Fruit fly (Drosophila melanogaster) whole organism, pupa: ENCODE data around the gene Notum.

Source experiments
- CG13204 ChIP-seq: fragments of 200-800 bp; sonication (Bioruptor generic); optimal IDR thresholded peaks from 2 replicates; lab custom pipeline; 2018; ENCODE audit warnings: missing biosample characterization, mild to moderate bottlenecking, missing genetic modification characterization, moderate library complexity
- CG14655 ChIP-seq: fragments of 200-800 bp; sonication (Bioruptor generic); optimal IDR thresholded peaks from 3 replicates; lab custom pipeline; 2017; ENCODE audit warnings: mild to moderate bottlenecking, missing biosample characterization, missing genetic modification reagents, missing genetic modification characterization
- CG15710 ChIP-seq: fragments of 200-800 bp; sonication (Bioruptor generic); optimal IDR thresholded peaks from 2 replicates; lab custom pipeline; 2018; ENCODE audit warnings: missing biosample characterization, mild to moderate bottlenecking, missing genetic modification characterization, moderate library complexity
- CG17806 ChIP-seq: fragments of 200-800 bp; sonication (Bioruptor generic); optimal IDR thresholded peaks from 2 replicates; lab custom pipeline; 2018; ENCODE audit warnings: missing biosample characterization, mild to moderate bottlenecking, missing genetic modification characterization, moderate library complexity
- CG34367 ChIP-seq: fragments of 200-800 bp; sonication (Bioruptor generic); optimal IDR thresholded peaks from 2 replicates; lab custom pipeline; 2018; ENCODE audit warnings: missing biosample characterization, mild to moderate bottlenecking, missing genetic modification characterization
- CG8159 ChIP-seq: fragments of 200-800 bp; sonication (Bioruptor generic); optimal IDR thresholded peaks from 3 replicates; lab custom pipeline; 2018; ENCODE audit warnings: missing biosample characterization, mild to moderate bottlenecking, missing genetic modification characterization, moderate library complexity
- CG9948 ChIP-seq: fragments of 200-800 bp; sonication (Bioruptor generic); optimal IDR thresholded peaks from 2 replicates; lab custom pipeline; 2018; ENCODE audit warnings: missing biosample characterization, mild to moderate bottlenecking, missing genetic modification characterization, moderate library complexity
- D1 ChIP-seq: fragments of 200-800 bp; sonication (Bioruptor generic); optimal IDR thresholded peaks from 2 replicates; lab custom pipeline; 2018; ENCODE audit warnings: missing biosample characterization, mild to moderate bottlenecking, missing genetic modification characterization, moderate library complexity
- EcR ChIP-seq: fragments of 200-800 bp; sonication (Bioruptor generic); optimal IDR thresholded peaks from 3 replicates; lab custom pipeline; 2019; ENCODE audit warnings: missing biosample characterization, missing genetic modification characterization, mild to moderate bottlenecking, moderate library complexity, missing genetic modification reagents
- Pif1A ChIP-seq: fragments of 200-800 bp; sonication (Bioruptor generic); optimal IDR thresholded peaks from 3 replicates; lab custom pipeline; 2016; ENCODE audit warnings: missing biosample characterization, missing genetic modification characterization
- rn ChIP-seq: fragments of 200-800 bp; sonication (Bioruptor generic); IDR thresholded peaks from 2 replicates; pipeline ENCODE4 v1.3.6; 2022; ENCODE audit warnings: missing biosample characterization, missing genetic modification characterization

- TF ChIP-seq D1, result no peak
- peak; percentile 32 for TF ChIP-seq CG15710
- TF ChIP-seq CG34367 (tag; lab: Kevin White, UChicago), result peak; percentile 26
- peak; percentile 41 for TF ChIP-seq CG13204 (GFP tag; lab: Kevin White, UChicago)
- TF ChIP-seq Pif1A, result peak; percentile 60
- TF ChIP-seq CG14655 (GFP tag; lab: Kevin White, UChicago), result peak; percentile 62
- no peak for TF ChIP-seq EcR
- peak; percentile 1 for TF ChIP-seq CG9948 (tag; lab: Kevin White, UChicago)
- no peak for TF ChIP-seq CG8159 (tag; lab: Kevin White, UChicago)
- peak; percentile 12 for TF ChIP-seq CG17806 (tag; lab: Kevin White, UChicago)
- no peak for TF ChIP-seq rn
Observed at dm6 chr3L:16002116-16002716, 21.1 kb upstream of the Notum start.
